Worm (Caenorhabditis elegans) whole organism, L4/young adult: Measurements from ENCODE around the gene R10F2.4.

Experiments
- W03F9.2 ChIP-seq: fragments of 150-350 bp; optimal IDR thresholded peaks from 2 replicates; lab custom pipeline; 2014; ENCODE audit warnings: missing biosample characterization, missing genetic modification characterization
- dao-5 ChIP-seq: sonication (generic microtip); optimal IDR thresholded peaks from 2 replicates; lab custom pipeline; 2016; ENCODE audit warnings: missing genotype, missing genetic modification characterization, moderate library complexity, missing compliant biosample characterization
- him-1 ChIP-seq: sonication (generic microtip); optimal IDR thresholded peaks from 2 replicates; lab custom pipeline; 2016; ENCODE audit warnings: missing genotype, missing genetic modification reagents, missing genetic modification characterization, missing compliant biosample characterization

ce11 chrIII:2961840-2962239, 38.9 kb upstream of the R10F2.4 start:
- TF ChIP-seq him-1 (tag; lab: Kevin White, UChicago) (no peak), W03F9.2 (tag; lab: Kevin White, UChicago) (no peak), dao-5 (tag; lab: Kevin White, UChicago) (no peak)
